Fruit fly (Drosophila melanogaster) whole organism, pupa: ENCODE data around the gene CG7695.

ENCODE experiments used
- CG10348 ChIP-seq: fragments of 200-800 bp; sonication (Bioruptor generic); IDR thresholded peaks from 2 replicates; pipeline ENCODE4 v1.3.6; 2022; ENCODE audit warnings: missing biosample characterization, missing genetic modification characterization
- CG12605 ChIP-seq: fragments of 200-800 bp; sonication (Bioruptor generic); IDR thresholded peaks from 2 replicates; pipeline ENCODE4 v1.3.6; 2022; ENCODE audit warnings: missing biosample characterization, missing genetic modification characterization
- CG13204 ChIP-seq: fragments of 200-800 bp; sonication (Bioruptor generic); optimal IDR thresholded peaks from 2 replicates; lab custom pipeline; 2018; ENCODE audit warnings: missing biosample characterization, mild to moderate bottlenecking, missing genetic modification characterization, moderate library complexity
- CG14655 ChIP-seq: fragments of 200-800 bp; sonication (Bioruptor generic); optimal IDR thresholded peaks from 3 replicates; lab custom pipeline; 2017; ENCODE audit warnings: mild to moderate bottlenecking, missing biosample characterization, missing genetic modification reagents, missing genetic modification characterization
- CG15710 ChIP-seq: fragments of 200-800 bp; sonication (Bioruptor generic); optimal IDR thresholded peaks from 2 replicates; lab custom pipeline; 2018; ENCODE audit warnings: missing biosample characterization, mild to moderate bottlenecking, missing genetic modification characterization, moderate library complexity
- CG17806 ChIP-seq: fragments of 200-800 bp; sonication (Bioruptor generic); optimal IDR thresholded peaks from 2 replicates; lab custom pipeline; 2018; ENCODE audit warnings: missing biosample characterization, mild to moderate bottlenecking, missing genetic modification characterization, moderate library complexity
- CG32121 ChIP-seq: fragments of 200-800 bp; sonication (Bioruptor generic); IDR thresholded peaks from 2 replicates; pipeline ENCODE4 v1.3.6; 2022; ENCODE audit warnings: missing biosample characterization, missing genetic modification characterization
- CG34367 ChIP-seq: fragments of 200-800 bp; sonication (Bioruptor generic); optimal IDR thresholded peaks from 2 replicates; lab custom pipeline; 2018; ENCODE audit warnings: missing biosample characterization, mild to moderate bottlenecking, missing genetic modification characterization
- CG4496 ChIP-seq: fragments of 200-800 bp; sonication (Bioruptor generic); IDR thresholded peaks from 3 replicates; pipeline ENCODE4 v1.3.6; 2022; ENCODE audit warnings: missing biosample characterization, missing genetic modification characterization
- CG8159 ChIP-seq: fragments of 200-800 bp; sonication (Bioruptor generic); optimal IDR thresholded peaks from 3 replicates; lab custom pipeline; 2018; ENCODE audit warnings: missing biosample characterization, mild to moderate bottlenecking, missing genetic modification characterization, moderate library complexity
- CG8301 ChIP-seq: fragments of 200-800 bp; sonication (Bioruptor generic); optimal IDR thresholded peaks from 2 replicates; lab custom pipeline; 2018; ENCODE audit warnings: missing biosample characterization, mild to moderate bottlenecking, missing genetic modification characterization
- CG9948 ChIP-seq: fragments of 200-800 bp; sonication (Bioruptor generic); optimal IDR thresholded peaks from 2 replicates; lab custom pipeline; 2018; ENCODE audit warnings: missing biosample characterization, mild to moderate bottlenecking, missing genetic modification characterization, moderate library complexity
- D1 ChIP-seq: fragments of 200-800 bp; sonication (Bioruptor generic); optimal IDR thresholded peaks from 2 replicates; lab custom pipeline; 2018; ENCODE audit warnings: missing biosample characterization, mild to moderate bottlenecking, missing genetic modification characterization, moderate library complexity
- EcR ChIP-seq: fragments of 200-800 bp; sonication (Bioruptor generic); optimal IDR thresholded peaks from 3 replicates; lab custom pipeline; 2019; ENCODE audit warnings: missing biosample characterization, missing genetic modification characterization, mild to moderate bottlenecking, moderate library complexity, missing genetic modification reagents
- Ets98B ChIP-seq: fragments of 200-800 bp; sonication (Bioruptor generic); IDR thresholded peaks from 2 replicates; pipeline ENCODE4 v1.3.6; 2022; ENCODE audit warnings: missing biosample characterization, missing genetic modification characterization
- Pif1A ChIP-seq: fragments of 200-800 bp; sonication (Bioruptor generic); optimal IDR thresholded peaks from 3 replicates; lab custom pipeline; 2016; ENCODE audit warnings: missing biosample characterization, missing genetic modification characterization
- Pif1B ChIP-seq: fragments of 200-800 bp; sonication (Bioruptor generic); optimal IDR thresholded peaks from 3 replicates; lab custom pipeline; 2016; ENCODE audit warnings: missing biosample characterization, missing genetic modification characterization
- Snoo ChIP-seq: fragments of 200-800 bp; sonication (Bioruptor generic); optimal IDR thresholded peaks from 3 replicates; lab custom pipeline; 2017; ENCODE audit warnings: missing biosample characterization, mild to moderate bottlenecking, missing genetic modification characterization, inconsistent platforms
- fd96Ca ChIP-seq: fragments of 200-800 bp; sonication (Bioruptor generic); IDR thresholded peaks from 3 replicates; pipeline ENCODE4 v1.3.6; 2022; ENCODE audit warnings: missing biosample characterization, missing genetic modification characterization
- gl ChIP-seq: fragments of 200-800 bp; sonication (Bioruptor generic); optimal IDR thresholded peaks from 2 replicates; lab custom pipeline; 2018; ENCODE audit warnings: missing biosample characterization, mild to moderate bottlenecking, missing genetic modification characterization
- rn ChIP-seq: fragments of 200-800 bp; sonication (Bioruptor generic); IDR thresholded peaks from 2 replicates; pipeline ENCODE4 v1.3.6; 2022; ENCODE audit warnings: missing biosample characterization, missing genetic modification characterization

The CG7695 gene

DNA sequence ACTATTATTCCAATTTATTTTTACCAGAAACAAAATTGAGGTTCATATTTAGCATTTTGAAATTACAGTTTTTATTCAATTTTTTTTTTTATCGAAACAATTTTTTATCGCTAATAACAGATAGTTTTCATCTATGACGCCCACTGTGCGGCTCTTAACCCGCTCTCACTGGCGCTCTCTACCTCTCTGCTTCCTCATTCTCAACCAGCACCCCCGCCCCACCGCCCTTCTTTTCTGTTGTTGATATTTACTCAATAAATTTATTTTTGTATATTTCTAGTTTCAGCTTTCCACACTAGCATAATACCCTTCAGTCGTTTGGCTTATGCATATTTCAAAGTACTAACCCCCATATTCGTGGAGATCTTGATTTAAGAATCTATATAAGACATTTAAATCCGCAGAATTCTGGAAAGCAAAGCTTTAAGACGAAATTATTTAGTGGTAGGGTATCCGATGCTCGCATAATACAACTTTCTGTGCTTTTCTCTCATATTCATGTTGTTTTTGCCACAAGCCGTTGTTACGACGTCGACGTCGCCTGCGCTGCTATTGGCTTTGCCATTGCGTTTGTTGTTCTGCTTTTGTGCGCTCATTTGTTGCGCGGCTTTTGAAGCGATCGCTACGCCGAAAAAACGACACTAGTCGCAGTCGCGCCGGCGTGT is 33.3 kb downstream of the CG7695 start:
- TF ChIP-seq CG4496 (peak; percentile 93), CG9948 (tag; lab: Kevin White, UChicago) (peak; percentile 92), gl (tag; lab: Kevin White, UChicago) (peak; percentile 76), CG15710 (tag; lab: Kevin White, UChicago) (peak; percentile 89), fd96Ca (GFP tag; lab: Robert Waterston, UW) (peak; percentile 97), CG14655 (GFP tag; lab: Kevin White, UChicago) (peak; percentile 94), CG32121 (GFP tag; lab: Robert Waterston, UW) (peak; percentile 88), Ets98B (GFP tag; lab: Robert Waterston, UW) (peak; percentile 92), CG8159 (tag; lab: Kevin White, UChicago) (peak; percentile 92), CG10348 (peak; percentile 58), CG17806 (tag; lab: Kevin White, UChicago) (peak; percentile 90), EcR (peak; percentile 85), CG34367 (tag; lab: Kevin White, UChicago) (peak; percentile 84), Snoo (peak; percentile 63), CG13204 (GFP tag; lab: Kevin White, UChicago) (peak; percentile 57), D1 (tag; lab: Kevin White, UChicago) (peak; percentile 46), rn (GFP tag; lab: Robert Waterston, UW) (peak; percentile 75), CG12605 (GFP tag; lab: Robert Waterston, UW) (peak; percentile 74), CG8301 (peak; percentile 92), Pif1B (peak; percentile 90), Pif1A (GFP tag; lab: Kevin White, UChicago) (peak; percentile 91)

DNA sequence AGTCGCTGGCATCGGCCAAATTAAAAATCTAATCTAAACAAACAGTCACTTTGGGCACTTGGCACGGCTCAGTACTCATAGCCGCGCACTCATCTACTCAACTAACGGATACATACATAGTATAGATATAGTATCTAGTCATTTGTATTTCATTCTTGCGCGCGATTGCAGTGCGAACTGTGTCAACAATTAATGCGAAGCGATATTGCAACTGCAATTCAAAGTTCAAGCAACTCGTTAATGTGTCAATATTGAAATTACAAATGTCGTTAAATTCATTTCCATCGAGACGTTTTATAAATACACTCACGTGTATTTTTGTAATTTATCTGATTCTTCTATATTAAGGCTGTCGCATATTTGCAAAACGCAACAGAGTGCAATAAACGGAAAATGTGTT is 35.1 kb downstream of the CG7695 start:
- no peak for TF ChIP-seq Pif1B
- TF ChIP-seq Pif1A (GFP tag; lab: Kevin White, UChicago), result peak; percentile 2
- TF ChIP-seq CG4496, result no peak
- no peak for TF ChIP-seq CG14655 (GFP tag; lab: Kevin White, UChicago)
- TF ChIP-seq CG8159 (tag; lab: Kevin White, UChicago), result no peak
- TF ChIP-seq CG10348, result no peak
- no peak for TF ChIP-seq D1 (tag; lab: Kevin White, UChicago)
- TF ChIP-seq gl (tag; lab: Kevin White, UChicago), result peak; percentile 6
- TF ChIP-seq Ets98B (GFP tag; lab: Robert Waterston, UW), result peak; percentile 21; the same call in 1 of the 2 replicates
- peak; percentile 62 for TF ChIP-seq EcR
- no peak for TF ChIP-seq rn (GFP tag; lab: Robert Waterston, UW)
- TF ChIP-seq CG9948 (tag; lab: Kevin White, UChicago), result no peak
- no peak for TF ChIP-seq CG13204 (GFP tag; lab: Kevin White, UChicago)
- TF ChIP-seq, all 21 proteins: peak for 4

DNA sequence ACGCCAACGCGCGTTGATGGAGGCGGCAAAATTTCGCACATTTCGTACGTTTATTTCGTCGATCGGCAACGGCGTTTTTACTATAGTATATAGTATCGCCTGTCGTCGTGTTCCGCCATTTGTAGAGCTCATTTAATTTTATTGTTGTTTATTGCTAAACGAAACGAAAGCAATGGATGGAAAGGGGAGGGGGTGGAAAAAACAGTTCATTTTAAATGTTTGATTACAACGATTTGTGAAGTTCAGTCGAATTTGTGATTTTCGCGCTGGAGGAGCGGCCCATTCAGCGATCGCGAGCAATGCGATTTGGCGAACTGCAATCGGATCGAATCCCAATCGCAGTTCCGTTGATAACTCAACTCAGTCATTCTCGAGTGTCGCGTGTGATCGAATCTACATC is 36.3 kb downstream of the CG7695 start:
- TF ChIP-seq Pif1A (GFP tag; lab: Kevin White, UChicago) (no peak), CG9948 (tag; lab: Kevin White, UChicago) (no peak), CG15710 (tag; lab: Kevin White, UChicago) (no peak), fd96Ca (GFP tag; lab: Robert Waterston, UW) (no peak), CG14655 (GFP tag; lab: Kevin White, UChicago) (no peak), CG8301 (no peak), CG12605 (GFP tag; lab: Robert Waterston, UW) (no peak), D1 (tag; lab: Kevin White, UChicago) (no peak), CG4496 (no peak), CG8159 (tag; lab: Kevin White, UChicago) (no peak), CG34367 (tag; lab: Kevin White, UChicago) (no peak), Snoo (no peak)

DNA sequence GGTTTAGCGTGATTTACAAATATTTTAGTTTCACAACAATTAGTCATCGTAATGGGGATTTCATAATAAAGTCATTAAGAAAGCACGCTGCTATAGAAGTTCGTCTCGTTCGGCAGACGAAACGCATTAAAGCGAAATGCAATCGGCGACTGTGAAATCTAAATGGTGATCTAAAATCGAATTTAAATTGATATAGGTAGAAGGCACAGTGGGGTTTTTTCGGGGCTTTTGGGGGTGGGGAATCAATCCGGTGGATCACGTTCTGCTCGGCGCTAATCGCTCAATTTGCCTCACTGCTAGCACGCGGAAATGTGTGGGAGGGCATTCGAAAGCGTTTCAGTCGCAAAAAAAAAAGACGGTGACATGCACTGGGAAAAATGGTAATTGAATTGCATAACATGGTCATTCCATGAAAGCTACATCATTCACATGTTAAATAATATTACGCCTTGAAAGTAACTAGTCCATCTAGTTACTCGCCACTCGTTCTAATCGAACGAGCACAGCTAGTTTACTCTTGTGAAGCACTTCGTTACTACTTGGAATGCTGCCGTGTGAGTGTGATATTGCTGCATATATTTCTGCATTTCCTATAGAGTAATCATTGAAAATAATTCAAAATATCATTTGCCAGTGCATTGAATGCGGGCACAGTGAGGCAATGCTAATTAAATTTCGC is 39.4 kb downstream of the CG7695 start:
- TF ChIP-seq Ets98B (GFP tag; lab: Robert Waterston, UW), result no peak; the same call in 1 of the 2 replicates
- no peak for TF ChIP-seq rn (GFP tag; lab: Robert Waterston, UW)
- peak; percentile 45 for TF ChIP-seq CG14655 (GFP tag; lab: Kevin White, UChicago)
- no peak for TF ChIP-seq gl (tag; lab: Kevin White, UChicago)
- TF ChIP-seq CG8159 (tag; lab: Kevin White, UChicago), result peak; percentile 10
- TF ChIP-seq CG10348, result no peak
- TF ChIP-seq CG8301, result peak; percentile 29
- no peak for TF ChIP-seq Pif1B
- TF ChIP-seq EcR, result no peak
- TF ChIP-seq CG32121 (GFP tag; lab: Robert Waterston, UW), result no peak
- no peak for TF ChIP-seq CG13204 (GFP tag; lab: Kevin White, UChicago)
- no peak for TF ChIP-seq CG17806 (tag; lab: Kevin White, UChicago)
- TF ChIP-seq D1 (tag; lab: Kevin White, UChicago), result no peak
- TF ChIP-seq fd96Ca (GFP tag; lab: Robert Waterston, UW), result peak; percentile 33; the same call in 1 of the 3 replicates
- TF ChIP-seq Snoo, result no peak
- TF ChIP-seq CG34367 (tag; lab: Kevin White, UChicago), result no peak
- TF ChIP-seq CG15710 (tag; lab: Kevin White, UChicago), result peak; percentile 2
- TF ChIP-seq CG9948 (tag; lab: Kevin White, UChicago), result peak; percentile 13
- peak; percentile 39 for TF ChIP-seq Pif1A (GFP tag; lab: Kevin White, UChicago)
- peak; percentile 46; the same call in 1 of the 3 replicates for TF ChIP-seq CG4496
- no peak for TF ChIP-seq CG12605 (GFP tag; lab: Robert Waterston, UW)
- TF ChIP-seq, all 21 proteins: peak for 8
